Worm (Caenorhabditis elegans) whole organism, L2 larva: ENCODE data around the gene Y41G9A.10.

Source experiments
- lin-39 ChIP-seq: fragments of 150-350 bp; optimal IDR thresholded peaks from 2 replicates; lab custom pipeline; 2014; ENCODE audit warnings: missing biosample characterization, missing genetic modification reagents, missing genetic modification characterization
- mdl-1 ChIP-seq, 2 experiments: fragments of 150-350 bp in 1 of 2; sonication (generic microtip) in 1 of 2; optimal IDR thresholded peaks; 2 replicates each; lab custom pipeline; 2017; ENCODE audit warnings: missing biosample characterization in 2 of 2, missing genetic modification characterization in 2 of 2
- unc-39 ChIP-seq: fragments of 150-350 bp; optimal IDR thresholded peaks from 2 replicates; lab custom pipeline; 2014; ENCODE audit warnings: missing biosample characterization, missing genetic modification characterization
- ztf-1 ChIP-seq: fragments of 200-800 bp; sonication (Bioruptor generic); conservative IDR thresholded peaks from 2 replicates; pipeline ENCODE4 v1.3.6; 2022; ENCODE audit warnings: missing genetic modification characterization, missing compliant biosample characterization

DNA sequence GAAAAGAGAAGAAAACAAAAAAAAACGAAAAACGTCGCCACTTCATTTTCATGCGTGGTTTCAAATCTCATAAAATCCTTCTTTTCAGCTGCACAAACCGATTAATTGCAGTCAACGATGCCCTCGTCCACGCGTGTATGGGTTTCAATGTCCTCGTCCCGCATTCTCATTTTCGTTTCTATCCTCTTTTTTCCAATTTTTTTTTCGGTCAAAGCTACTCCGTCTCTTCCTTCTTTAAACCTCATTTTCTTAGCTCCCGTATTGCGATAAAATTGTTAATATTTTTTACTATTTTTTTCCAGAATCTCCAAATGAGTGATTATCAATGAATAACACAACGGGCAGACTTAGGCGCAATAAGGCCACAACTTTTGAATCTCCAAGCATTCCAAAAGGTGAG is 29.8 kb upstream of the Y41G9A.10 start, which contains the start of gene aakg-3:
- TF ChIP-seq lin-39 (no peak), ztf-1 (GFP tag; lab: Robert Waterston, UW) (no peak), mdl-1 (tag; optimal IDR thresholded peaks at IDR 0.05; lab: Kevin White, UChicago) (no peak), unc-39 (tag; lab: Kevin White, UChicago) (no peak)
